Fruit fly (Drosophila melanogaster) whole organism: Measurements from ENCODE around the gene CG32270.

Source experiments
- CG8478 ChIP-seq: fragments of >200 bp; optimal IDR thresholded peaks from 2 replicates; lab custom pipeline; 2018; ENCODE audit warnings: inconsistent platforms
- pan ChIP-seq: fragments of >200 bp; optimal IDR thresholded peaks from 2 replicates; lab custom pipeline; 2017
- psq ChIP-seq: fragments of >200 bp; optimal IDR thresholded peaks from 2 replicates; lab custom pipeline; 2017

DNA sequence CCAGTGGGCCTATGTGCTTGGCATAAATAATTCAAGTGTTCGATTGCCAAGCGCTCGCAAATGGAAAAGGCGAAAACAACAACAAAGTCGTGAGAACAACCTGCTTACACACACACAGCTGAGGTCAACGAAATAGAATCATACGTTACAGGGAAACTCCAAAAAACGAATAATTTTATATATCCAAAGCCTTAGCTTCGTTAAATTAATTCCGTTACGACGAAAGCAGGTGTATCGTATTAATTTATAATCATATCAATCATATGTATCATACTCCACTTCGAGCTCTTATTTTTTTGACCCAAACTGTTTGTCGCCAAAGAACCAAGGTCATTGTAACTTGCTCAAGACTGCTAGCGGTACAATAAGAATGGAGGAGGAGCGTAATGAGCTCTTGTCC, 29.3 kb downstream of the CG32270 start:
- no peak for TF ChIP-seq CG8478 (lab: Kevin White, UChicago)
- no peak for TF ChIP-seq pan (lab: Kevin White, UChicago)
- no peak for TF ChIP-seq psq (lab: Kevin White, UChicago)
